Worm (Caenorhabditis elegans): ENCODE results near the gene frpr-16.

Gene frpr-16

DNA sequence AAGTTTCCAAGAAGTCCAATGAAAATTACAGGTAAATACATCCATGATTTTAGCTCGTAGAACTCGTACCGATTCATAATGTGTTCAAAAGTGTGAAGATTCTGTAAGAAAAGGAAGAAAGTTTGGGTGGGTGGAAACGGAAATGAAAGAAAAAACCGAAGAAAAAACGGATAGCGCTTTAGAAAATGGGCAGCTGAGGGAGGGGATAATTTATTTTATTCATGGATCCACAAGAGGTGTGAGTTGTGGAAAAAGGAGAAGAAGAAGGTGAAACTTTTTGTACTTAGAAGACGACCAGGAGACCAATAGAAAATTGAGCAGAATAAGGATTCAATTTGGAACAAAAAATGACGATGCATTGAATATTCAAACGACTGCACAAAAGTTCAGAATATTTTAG, at the start of gene frpr-16:
TSS of gene frpr-16 (minus strand) at position 101 of the 400 bp plus-strand sequence.
- no peak for TF ChIP-seq unc-39 (tag; optimal IDR thresholded peaks at IDR 0.05)
- TF ChIP-seq M03D4.4 (tag; optimal IDR thresholded peaks at IDR 0.05) = no peak
- no peak for TF ChIP-seq pha-4 (tag; optimal IDR thresholded peaks at IDR 0.05)
- no peak for TF ChIP-seq elt-1 (tag; optimal IDR thresholded peaks at IDR 0.05; ENCODE audit: borderline replicate concordance, insufficient read depth)
- no peak for TF ChIP-seq blmp-1 (tag; optimal IDR thresholded peaks at IDR 0.05)
- no peak for TF ChIP-seq lin-13 (tag; optimal IDR thresholded peaks at IDR 0.05)
- TF ChIP-seq sptf-1 (tag; optimal IDR thresholded peaks at IDR 0.05) = no peak
- TF ChIP-seq ztf-11 (tag; optimal IDR thresholded peaks at IDR 0.05) = no peak
- TF ChIP-seq nhr-237 (tag; optimal IDR thresholded peaks at IDR 0.05) = no peak
- TF ChIP-seq lin-32 (GFP tag; optimal IDR thresholded peaks at IDR 0.05) = no peak
- no peak for TF ChIP-seq cnd-1 (tag; optimal IDR thresholded peaks at IDR 0.05)
- TF ChIP-seq unc-62 (GFP tag; optimal IDR thresholded peaks at IDR 0.05) = no peak
- no peak for TF ChIP-seq bed-3 (GFP tag; optimal IDR thresholded peaks at IDR 0.05)
- no peak for TF ChIP-seq drap-1 (GFP tag; optimal IDR thresholded peaks at IDR 0.05)
- TF ChIP-seq ham-2 (GFP tag; optimal IDR thresholded peaks at IDR 0.05) = no peak
- no peak for TF ChIP-seq mep-1 (tag; optimal IDR thresholded peaks at IDR 0.05)
- TF ChIP-seq nhr-76 (tag; optimal IDR thresholded peaks at IDR 0.05) = no peak

DNA sequence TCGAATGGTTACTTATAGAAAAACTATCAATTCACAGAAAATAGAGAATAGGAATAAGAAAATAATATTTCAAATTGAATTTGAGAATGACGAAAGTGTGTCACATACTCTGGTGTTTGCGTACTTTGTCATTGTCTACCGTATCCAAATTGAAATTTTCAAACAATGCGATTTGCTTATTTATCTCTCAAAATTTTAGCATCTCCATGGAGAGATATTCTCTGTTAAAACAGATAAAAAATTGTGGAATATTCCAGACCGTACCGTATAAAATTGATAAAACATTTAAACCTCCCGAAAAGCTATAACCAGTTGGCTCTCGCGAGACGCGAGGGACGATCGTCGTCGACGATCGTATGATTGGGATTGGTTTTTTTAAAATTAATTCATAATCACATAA, 49.7 kb upstream of the frpr-16 start, which contains the start of gene fbf-1:
TSS of gene fbf-1 (minus strand) at position 101 of the 400 bp plus-strand sequence.
- no peak for TF ChIP-seq mls-2 (tag; optimal IDR thresholded peaks at IDR 0.05)
- no peak for TF ChIP-seq lsy-2 (tag; optimal IDR thresholded peaks at IDR 0.05)
- TF ChIP-seq unc-62 (GFP tag; optimal IDR thresholded peaks at IDR 0.05) = no peak
- TF ChIP-seq unc-120 (tag; optimal IDR thresholded peaks at IDR 0.05; ENCODE audit: poor library complexity, severe bottlenecking) = no peak
- no peak for TF ChIP-seq ceh-83 (GFP tag; optimal IDR thresholded peaks at IDR 0.05)
- TF ChIP-seq mep-1 (tag; optimal IDR thresholded peaks at IDR 0.05) = no peak
- no peak for TF ChIP-seq nhr-2 (tag; optimal IDR thresholded peaks at IDR 0.05)
- no peak for TF ChIP-seq cnd-1 (tag; optimal IDR thresholded peaks at IDR 0.05)
- TF ChIP-seq tbx-8 (GFP tag; optimal IDR thresholded peaks at IDR 0.05) = no peak
- no peak for TF ChIP-seq ceh-39 (tag; optimal IDR thresholded peaks at IDR 0.05)
- TF ChIP-seq pha-4 (tag; optimal IDR thresholded peaks at IDR 0.05) = no peak
- no peak for TF ChIP-seq nhr-28 (tag; optimal IDR thresholded peaks at IDR 0.05)
- TF ChIP-seq sem-2 (GFP tag; optimal IDR thresholded peaks at IDR 0.05) = no peak
- no peak for TF ChIP-seq bed-3 (GFP tag; optimal IDR thresholded peaks at IDR 0.05)
- TF ChIP-seq unc-39 (tag; optimal IDR thresholded peaks at IDR 0.05) = no peak

DNA sequence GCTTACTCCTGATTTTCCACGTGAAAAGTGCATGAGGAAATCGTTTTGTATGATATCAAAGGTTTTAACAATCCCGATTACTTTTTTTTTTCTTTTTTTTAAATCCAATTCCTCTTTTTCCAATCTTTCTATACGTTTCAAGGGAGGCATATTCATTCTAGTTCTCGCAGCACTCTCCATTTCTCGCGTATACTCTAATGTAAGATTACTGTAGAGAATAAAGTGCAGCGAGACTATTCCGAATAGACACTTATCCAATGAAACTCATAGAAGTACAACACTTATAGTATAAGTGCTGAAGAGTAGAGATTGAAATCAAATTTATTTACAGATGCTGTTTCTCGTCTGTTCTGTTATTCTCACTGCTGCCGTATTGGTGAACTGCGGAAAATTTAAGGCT, 46.6 kb upstream of the frpr-16 start, which contains the start of gene H12I13.6:
TSS of gene H12I13.6 (plus strand) at position 301 of the 400 bp plus-strand sequence.
- TF ChIP-seq sem-2 (GFP tag; optimal IDR thresholded peaks at IDR 0.05) (no peak), blmp-1 (tag; optimal IDR thresholded peaks at IDR 0.05) (no peak), flh-1 (GFP tag; optimal IDR thresholded peaks at IDR 0.05) (no peak), unc-62 (GFP tag; optimal IDR thresholded peaks at IDR 0.05) (no peak), M03D4.4 (tag; optimal IDR thresholded peaks at IDR 0.05) (no peak), ceh-83 (GFP tag; optimal IDR thresholded peaks at IDR 0.05) (no peak), ceh-43 (GFP tag; optimal IDR thresholded peaks at IDR 0.05) (no peak)

DNA sequence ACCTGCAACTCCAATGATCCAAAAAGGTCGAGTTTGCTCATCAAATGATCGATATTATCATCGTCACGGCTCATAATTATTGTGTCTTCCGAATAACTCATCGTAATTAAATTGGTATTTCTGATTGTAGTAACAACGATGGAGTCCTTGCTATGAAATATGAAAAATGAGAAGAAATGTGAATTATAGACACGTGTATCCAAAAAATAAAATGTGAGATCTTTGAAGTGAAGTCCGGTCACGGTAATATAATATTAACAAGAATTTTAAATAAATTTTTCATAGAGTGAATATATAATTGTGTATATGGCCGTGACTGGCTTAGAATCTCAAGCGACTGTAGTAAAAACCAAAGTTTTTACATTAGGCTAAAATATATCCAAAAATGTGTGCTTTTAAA, 36.1 kb upstream of the frpr-16 start, which contains the start of gene H12I13.1:
TSS of gene H12I13.1 (minus strand) at position 101 of the 400 bp plus-strand sequence.
- TF ChIP-seq drap-1 (GFP tag; optimal IDR thresholded peaks at IDR 0.05) (no peak), tbx-8 (GFP tag; optimal IDR thresholded peaks at IDR 0.05) (no peak), mls-2 (tag; optimal IDR thresholded peaks at IDR 0.05) (no peak), elt-1 (tag; optimal IDR thresholded peaks at IDR 0.05; ENCODE audit: borderline replicate concordance, insufficient read depth) (no peak), unc-39 (tag; optimal IDR thresholded peaks at IDR 0.05) (no peak), elt-3 (tag; optimal IDR thresholded peaks at IDR 0.05) (no peak), unc-120 (tag; optimal IDR thresholded peaks at IDR 0.05; ENCODE audit: poor library complexity, severe bottlenecking) (no peak), nhr-237 (tag; optimal IDR thresholded peaks at IDR 0.05) (no peak), bed-3 (GFP tag; optimal IDR thresholded peaks at IDR 0.05) (no peak), sem-2 (GFP tag; optimal IDR thresholded peaks at IDR 0.05) (no peak), lin-13 (tag; optimal IDR thresholded peaks at IDR 0.05) (no peak), flh-1 (GFP tag; optimal IDR thresholded peaks at IDR 0.05) (no peak), ceh-83 (GFP tag; optimal IDR thresholded peaks at IDR 0.05) (no peak), ham-2 (GFP tag; optimal IDR thresholded peaks at IDR 0.05) (no peak), ztf-11 (tag; optimal IDR thresholded peaks at IDR 0.05) (no peak), hlh-1 (tag; optimal IDR thresholded peaks at IDR 0.05) (no peak), cnd-1 (tag; optimal IDR thresholded peaks at IDR 0.05) (no peak), nhr-28 (tag; optimal IDR thresholded peaks at IDR 0.05) (no peak)

- TF ChIP-seq nhr-76 (tag; optimal IDR thresholded peaks at IDR 0.05) (no peak), hlh-1 (tag; optimal IDR thresholded peaks at IDR 0.05) (no peak), ztf-11 (tag; optimal IDR thresholded peaks at IDR 0.05) (no peak), lin-13 (tag; optimal IDR thresholded peaks at IDR 0.05) (peak; percentile 37), zip-8 (tag; optimal IDR thresholded peaks at IDR 0.05) (no peak), lin-32 (GFP tag; optimal IDR thresholded peaks at IDR 0.05) (no peak), ceh-83 (GFP tag; optimal IDR thresholded peaks at IDR 0.05) (no peak), drap-1 (GFP tag; optimal IDR thresholded peaks at IDR 0.05) (no peak), ceh-39 (tag; optimal IDR thresholded peaks at IDR 0.05) (no peak), ceh-43 (GFP tag; optimal IDR thresholded peaks at IDR 0.05) (no peak), M03D4.4 (tag; optimal IDR thresholded peaks at IDR 0.05) (no peak), nhr-28 (tag; optimal IDR thresholded peaks at IDR 0.05) (no peak), sem-2 (GFP tag; optimal IDR thresholded peaks at IDR 0.05) (no peak), bed-3 (GFP tag; optimal IDR thresholded peaks at IDR 0.05) (no peak), ham-2 (GFP tag; optimal IDR thresholded peaks at IDR 0.05) (no peak), cnd-1 (tag; optimal IDR thresholded peaks at IDR 0.05) (peak; percentile 2), mab-5 (tag; optimal IDR thresholded peaks at IDR 0.05) (peak; percentile 10), mls-2 (tag; optimal IDR thresholded peaks at IDR 0.05) (no peak), elt-1 (tag; optimal IDR thresholded peaks at IDR 0.05; ENCODE audit: borderline replicate concordance, insufficient read depth) (no peak), unc-39 (tag; optimal IDR thresholded peaks at IDR 0.05) (no peak), unc-120 (tag; optimal IDR thresholded peaks at IDR 0.05; ENCODE audit: poor library complexity, severe bottlenecking) (no peak), flh-1 (GFP tag; optimal IDR thresholded peaks at IDR 0.05) (no peak), elt-3 (tag; optimal IDR thresholded peaks at IDR 0.05) (no peak), pha-4 (tag; optimal IDR thresholded peaks at IDR 0.05) (peak; percentile 25), unc-62 (GFP tag; optimal IDR thresholded peaks at IDR 0.05) (no peak), tbx-8 (GFP tag; optimal IDR thresholded peaks at IDR 0.05) (no peak)
Observed at ce11 chrII:6061495-6061894, 30.5 kb upstream of the frpr-16 start.

All from whole organism, mixed stage, embryonic.